Fruit fly (Drosophila melanogaster) whole organism: Measurements from ENCODE around the gene CG15025.

Experiments used
- CG8478 ChIP-seq: fragments of >200 bp; optimal IDR thresholded peaks from 2 replicates; lab custom pipeline; 2018; ENCODE audit warnings: inconsistent platforms
- Dll ChIP-seq: fragments of >200 bp; optimal IDR thresholded peaks from 2 replicates; lab custom pipeline; 2017
- EcR ChIP-seq, 2 experiments: fragments of >200 bp; optimal IDR thresholded peaks; 2 replicates each; lab custom pipeline; 2017; ENCODE audit warnings: missing biosample characterization in 2 of 2, missing genetic modification characterization in 2 of 2, missing genetic modification reagents in 2 of 2
- psq ChIP-seq: fragments of >200 bp; optimal IDR thresholded peaks from 2 replicates; lab custom pipeline; 2017
- usp ChIP-seq: fragments of >200 bp; optimal IDR thresholded peaks from 2 replicates; lab custom pipeline; 2017; ENCODE audit warnings: missing biosample characterization, missing genetic modification characterization, mixed read lengths

- TF ChIP-seq psq (lab: Kevin White, UChicago) = no peak
- TF ChIP-seq Dll (lab: Kevin White, UChicago) = no peak
- TF ChIP-seq usp (GFP tag; lab: Kevin White, UChicago) = no peak
- no peak for TF ChIP-seq EcR (GFP tag; optimal IDR thresholded peaks at IDR 0.05; lab: Kevin White, UChicago)
- no peak for TF ChIP-seq CG8478 (lab: Kevin White, UChicago)
Observed at dm6 chr3R:19460409-19461217, 30.3 kb downstream of the CG15025 start, which contains the start of gene Dys.
